Worm (Caenorhabditis elegans) whole organism, L2 larva: Measurements from ENCODE around the gene srd-27.
"Not testable (repeated sequence)": the region's sequence is repeated elsewhere in the genome, so short reads cannot be mapped to it uniquely, and the experiment has no call there.

Source experiments
- C34F6.9 ChIP-seq: fragments of 150-350 bp; optimal IDR thresholded peaks from 2 replicates; lab custom pipeline; 2014; ENCODE audit warnings: missing biosample characterization, missing genetic modification characterization
- Y55F3AM.14 ChIP-seq: fragments of 200-800 bp; sonication (Bioruptor generic); optimal IDR thresholded peaks from 2 replicates; lab custom pipeline; 2018; ENCODE audit warnings: mild to moderate bottlenecking, missing genetic modification characterization, missing compliant biosample characterization
- ZK546.5 ChIP-seq: sonication (generic microtip); optimal IDR thresholded peaks from 2 replicates; lab custom pipeline; 2017; ENCODE audit warnings: missing biosample characterization, missing genetic modification characterization
- aly-2 ChIP-seq: fragments of 150-350 bp; optimal IDR thresholded peaks from 2 replicates; lab custom pipeline; 2014; ENCODE audit warnings: missing biosample characterization, missing genetic modification characterization
- ama-1 ChIP-seq: fragments of 150-350 bp; optimal IDR thresholded peaks from 2 replicates; lab custom pipeline; 2018; ENCODE audit warnings: inconsistent platforms
- blmp-1 ChIP-seq: sonication (generic microtip); optimal IDR thresholded peaks from 2 replicates; lab custom pipeline; 2017; ENCODE audit warnings: missing genetic modification characterization, mild to moderate bottlenecking, missing compliant biosample characterization, antibody characterized with exemption, moderate library complexity; ENCODE audit not compliant: insufficient read depth
- ceh-16 ChIP-seq: fragments of 150-350 bp; optimal IDR thresholded peaks from 2 replicates; lab custom pipeline; 2014; ENCODE audit warnings: missing biosample characterization, missing genetic modification characterization
- ceh-82 ChIP-seq: fragments of 150-350 bp; optimal IDR thresholded peaks from 2 replicates; lab custom pipeline; 2014; ENCODE audit warnings: missing biosample characterization, missing genetic modification characterization
- dmd-4 ChIP-seq: sonication (generic microtip); optimal IDR thresholded peaks from 2 replicates; lab custom pipeline; 2017; ENCODE audit warnings: missing biosample characterization, missing genetic modification characterization
- egl-27 ChIP-seq: sonication (generic microtip); optimal IDR thresholded peaks from 3 replicates; lab custom pipeline; 2017; ENCODE audit warnings: missing biosample characterization, missing genetic modification reagents, missing genetic modification characterization
- elt-1 ChIP-seq: fragments of 150-350 bp; optimal IDR thresholded peaks from 2 replicates; lab custom pipeline; 2014; ENCODE audit warnings: missing biosample characterization, missing genetic modification characterization
- elt-3 ChIP-seq: sonication (generic microtip); optimal IDR thresholded peaks from 2 replicates; lab custom pipeline; 2017; ENCODE audit warnings: missing biosample characterization, missing genetic modification characterization
- fos-1 ChIP-seq: fragments of 150-350 bp; optimal IDR thresholded peaks from 2 replicates; lab custom pipeline; 2014; ENCODE audit warnings: missing biosample characterization, missing genetic modification characterization
- gmeb-1 ChIP-seq: fragments of 150-350 bp; optimal IDR thresholded peaks from 2 replicates; lab custom pipeline; 2014; ENCODE audit warnings: missing biosample characterization, missing genetic modification characterization
- lin-11 ChIP-seq: fragments of 150-350 bp; sonication (generic microtip); optimal IDR thresholded peaks from 2 replicates; lab custom pipeline; 2014; ENCODE audit warnings: missing biosample characterization, missing genetic modification characterization, inconsistent platforms, mixed read lengths
- lin-13 ChIP-seq: fragments of 150-350 bp; optimal IDR thresholded peaks from 2 replicates; lab custom pipeline; 2014; ENCODE audit warnings: missing biosample characterization, missing genetic modification reagents, missing genetic modification characterization
- lin-39 ChIP-seq: fragments of 150-350 bp; optimal IDR thresholded peaks from 2 replicates; lab custom pipeline; 2014; ENCODE audit warnings: missing biosample characterization, missing genetic modification reagents, missing genetic modification characterization
- lsy-2 ChIP-seq, 2 experiments: fragments of 150-350 bp in 1 of 2; sonication (generic microtip) in 1 of 2; optimal IDR thresholded peaks; 2 replicates each; lab custom pipeline; 2014 to 2017; ENCODE audit warnings: missing biosample characterization in 2 of 2, missing genetic modification characterization in 2 of 2
- mab-5 ChIP-seq: fragments of 150-350 bp; optimal IDR thresholded peaks from 2 replicates; lab custom pipeline; 2014; ENCODE audit warnings: missing biosample characterization, missing genetic modification characterization
- mbf-1 ChIP-seq: sonication (generic microtip); optimal IDR thresholded peaks from 2 replicates; lab custom pipeline; 2017; ENCODE audit warnings: missing biosample characterization, missing genetic modification characterization
- mdl-1 ChIP-seq, 2 experiments: fragments of 150-350 bp in 1 of 2; sonication (generic microtip) in 1 of 2; optimal IDR thresholded peaks; 2 replicates each; lab custom pipeline; 2017; ENCODE audit warnings: missing biosample characterization in 2 of 2, missing genetic modification characterization in 2 of 2
- nhr-10 ChIP-seq: sonication (generic microtip); optimal IDR thresholded peaks from 2 replicates; lab custom pipeline; 2017; ENCODE audit warnings: missing biosample characterization, missing genetic modification characterization
- nhr-12 ChIP-seq: fragments of 150-350 bp; optimal IDR thresholded peaks from 2 replicates; lab custom pipeline; 2014; ENCODE audit warnings: missing biosample characterization, missing genetic modification characterization
- nhr-129 ChIP-seq: fragments of 150-350 bp; optimal IDR thresholded peaks from 2 replicates; lab custom pipeline; 2014; ENCODE audit warnings: missing biosample characterization, missing genetic modification characterization
- nhr-21 ChIP-seq: fragments of 150-350 bp; optimal IDR thresholded peaks from 2 replicates; lab custom pipeline; 2014; ENCODE audit warnings: missing biosample characterization, missing genetic modification characterization
- nhr-23 ChIP-seq: fragments of 150-350 bp; optimal IDR thresholded peaks from 2 replicates; lab custom pipeline; 2014; ENCODE audit warnings: missing biosample characterization, missing genetic modification reagents, missing genetic modification characterization
- nhr-25 ChIP-seq: fragments of 150-350 bp; sonication (generic microtip); optimal IDR thresholded peaks from 3 replicates; lab custom pipeline; 2014; ENCODE audit warnings: missing biosample characterization, missing genetic modification characterization
- nhr-6 ChIP-seq: fragments of 150-350 bp; optimal IDR thresholded peaks from 2 replicates; lab custom pipeline; 2014; ENCODE audit warnings: missing biosample characterization, missing genetic modification characterization
- nhr-77 ChIP-seq: fragments of 150-350 bp; optimal IDR thresholded peaks from 2 replicates; lab custom pipeline; 2014; ENCODE audit warnings: missing biosample characterization, missing genetic modification characterization
- peb-1 ChIP-seq: fragments of 150-350 bp; optimal IDR thresholded peaks from 2 replicates; lab custom pipeline; 2014; ENCODE audit warnings: missing biosample characterization, missing genetic modification characterization
- sem-4 ChIP-seq: fragments of 150-350 bp; optimal IDR thresholded peaks from 2 replicates; lab custom pipeline; 2014; ENCODE audit warnings: missing biosample characterization, missing genetic modification reagents, missing genetic modification characterization
- sma-3 ChIP-seq: sonication (generic microtip); optimal IDR thresholded peaks from 2 replicates; lab custom pipeline; 2016; ENCODE audit warnings: missing genetic modification reagents, missing genetic modification characterization, missing compliant biosample characterization
- sma-9 ChIP-seq, 2 experiments: fragments of 150-350 bp in 1 of 2; sonication (generic microtip) in 1 of 2; optimal IDR thresholded peaks; 2 replicates each; lab custom pipeline; 2014 to 2016; ENCODE audit warnings: missing genetic modification characterization in 2 of 2, mild to moderate bottlenecking in 1 of 2, missing biosample characterization in 1 of 2, missing compliant biosample characterization in 1 of 2, missing genetic modification reagents in 1 of 2, moderate library complexity in 1 of 2
- snpc-4 ChIP-seq: fragments of 150-350 bp; optimal IDR thresholded peaks from 2 replicates; lab custom pipeline; 2014; ENCODE audit warnings: missing biosample characterization, missing genetic modification characterization
- unc-39 ChIP-seq: fragments of 150-350 bp; optimal IDR thresholded peaks from 2 replicates; lab custom pipeline; 2014; ENCODE audit warnings: missing biosample characterization, missing genetic modification characterization
- unc-55 ChIP-seq: fragments of 150-350 bp; sonication (generic microtip); optimal IDR thresholded peaks from 3 replicates; lab custom pipeline; 2014; ENCODE audit warnings: missing biosample characterization, missing genetic modification reagents, missing genetic modification characterization
- unc-62 ChIP-seq: fragments of 150-350 bp; optimal IDR thresholded peaks from 2 replicates; lab custom pipeline; 2014; ENCODE audit warnings: missing biosample characterization, missing genetic modification reagents, missing genetic modification characterization
- zag-1 ChIP-seq: fragments of 150-350 bp; optimal IDR thresholded peaks from 2 replicates; lab custom pipeline; 2014; ENCODE audit warnings: missing biosample characterization, missing genetic modification characterization
- ztf-1 ChIP-seq: fragments of 200-800 bp; sonication (Bioruptor generic); conservative IDR thresholded peaks from 2 replicates; pipeline ENCODE4 v1.3.6; 2022; ENCODE audit warnings: missing genetic modification characterization, missing compliant biosample characterization
- ztf-11 ChIP-seq: sonication (generic microtip); optimal IDR thresholded peaks from 2 replicates; lab custom pipeline; 2017; ENCODE audit warnings: missing biosample characterization, missing genetic modification characterization
- ztf-4 ChIP-seq: fragments of 150-350 bp; optimal IDR thresholded peaks from 2 replicates; lab custom pipeline; 2014; ENCODE audit warnings: missing biosample characterization, missing genetic modification characterization

Gene srd-27

ce11 chrV:15803079-15803478 is at the start of gene srd-27:
Gene srd-27, plus strand, starts transcription at chrV:15803379.
- TF ChIP-seq fos-1 (tag; lab: Kevin White, UChicago); ztf-4 (tag; lab: Kevin White, UChicago); ztf-1 (GFP tag; lab: Robert Waterston, UW): not testable (repeated sequence)

ce11 chrV:15754731-15755130 is 48.4 kb upstream of the srd-27 start, which contains the start of gene str-8:
Gene str-8, plus strand, starts transcription at chrV:15755031.
- not testable (repeated sequence) for TF ChIP-seq aly-2; sem-4 (tag; lab: Kevin White, UChicago); ama-1 (lab: Kevin White, UChicago)

DNA sequence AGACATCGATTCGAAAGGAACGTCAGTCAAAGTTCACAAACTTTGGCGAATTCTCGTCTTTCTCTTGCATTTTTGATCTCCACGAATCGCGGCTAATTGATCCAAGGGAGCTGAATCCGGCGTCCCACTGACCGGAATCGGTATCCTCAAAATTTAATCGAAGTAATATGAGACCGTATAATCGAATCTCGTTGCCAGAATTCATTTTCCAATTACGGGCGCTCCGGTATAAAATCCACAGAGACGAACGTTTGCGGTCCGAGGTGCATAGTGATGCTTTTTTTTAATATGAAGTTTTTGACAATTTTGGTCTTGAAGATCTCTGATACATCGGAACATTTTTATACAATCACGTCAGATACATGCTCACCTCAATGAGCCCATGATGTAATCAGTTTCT is 45.5 kb upstream of the srd-27 start:
- no peak for TF ChIP-seq peb-1
- no peak for TF ChIP-seq mbf-1
- no peak for TF ChIP-seq nhr-129 (tag; lab: Kevin White, UChicago)
- no peak for TF ChIP-seq ztf-1 (GFP tag; lab: Robert Waterston, UW)
- TF ChIP-seq nhr-77 (tag; lab: Kevin White, UChicago): no peak

- TF ChIP-seq nhr-6 (tag; lab: Kevin White, UChicago) (no peak), egl-27 (tag; lab: Kevin White, UChicago) (no peak), Y55F3AM.14 (GFP tag; lab: Kevin White, UChicago) (no peak), mbf-1 (no peak), lsy-2 (tag; optimal IDR thresholded peaks at IDR 0.05; lab: Kevin White, UChicago) (no peak), C34F6.9 (no peak), sma-3 (no peak), lin-11 (tag; lab: Kevin White, UChicago) (no peak), ceh-16 (tag; lab: Kevin White, UChicago) (no peak), dmd-4 (tag; lab: Kevin White, UChicago) (no peak), sma-9 (GFP tag; optimal IDR thresholded peaks at IDR 0.05; lab: Kevin White, UChicago) (no peak), sma-9 (tag; optimal IDR thresholded peaks at IDR 0.05; lab: Kevin White, UChicago) (no peak), peb-1 (no peak), nhr-129 (tag; lab: Kevin White, UChicago) (no peak), ama-1 (lab: Kevin White, UChicago) (no peak), nhr-25 (no peak), sem-4 (tag; lab: Kevin White, UChicago) (no peak), ZK546.5 (tag; lab: Kevin White, UChicago) (no peak), zag-1 (no peak)
Observed at ce11 chrV:15758449-15758848, 44.7 kb upstream of the srd-27 start, which contains the start of gene str-9. Gene str-9, plus strand, starts transcription at chrV:15758749.

DNA sequence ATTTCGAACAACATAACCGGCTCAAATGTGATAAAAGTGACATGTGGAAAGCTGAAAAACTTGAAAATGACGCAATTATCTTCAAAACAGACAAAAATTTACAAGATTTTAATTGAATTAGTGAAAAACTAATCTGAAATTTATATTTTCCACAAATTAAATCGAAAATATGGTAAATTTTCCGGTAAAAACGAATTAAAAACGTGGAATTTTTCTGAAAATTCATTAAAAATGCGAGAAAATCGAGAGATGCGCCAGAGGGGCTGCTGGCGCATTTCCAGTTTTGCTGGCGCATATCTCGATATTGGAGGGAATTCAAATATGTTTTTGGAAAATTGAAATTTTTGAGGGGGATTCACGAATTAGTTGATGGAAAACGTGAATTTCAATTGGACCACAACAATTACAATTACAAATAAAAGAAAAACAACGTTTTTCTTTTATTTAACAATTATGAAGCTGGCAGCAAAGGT is 37.0 kb upstream of the srd-27 start, which contains the start of the genes haf-3 and F57A10.2:
Gene haf-3, minus strand, starts transcription at position 51 of the 473 bp plus-strand sequence.
Gene F57A10.2, plus strand, starts transcription at position 454 of the 473 bp plus-strand sequence.
- TF ChIP-seq sma-3 (peak; percentile 92), blmp-1 (tag; lab: Kevin White, UChicago) (peak; percentile 9), nhr-6 (tag; lab: Kevin White, UChicago) (peak; percentile 84), ceh-82 (tag; lab: Kevin White, UChicago) (peak; percentile 78), nhr-12 (no peak), sma-9 (GFP tag; optimal IDR thresholded peaks at IDR 0.05; lab: Kevin White, UChicago) (peak; percentile 95), sma-9 (tag; optimal IDR thresholded peaks at IDR 0.05; lab: Kevin White, UChicago) (no peak), aly-2 (no peak), nhr-129 (tag; lab: Kevin White, UChicago) (peak; percentile 78), ztf-4 (tag; lab: Kevin White, UChicago) (peak; percentile 84), lin-39 (tag; lab: Kevin White, UChicago) (no peak), ztf-11 (no peak), egl-27 (tag; lab: Kevin White, UChicago) (peak; percentile 92), ama-1 (lab: Kevin White, UChicago) (peak; percentile 60), elt-3 (tag; lab: Kevin White, UChicago) (no peak), zag-1 (peak; percentile 67), elt-1 (tag; lab: Kevin White, UChicago) (no peak), unc-55 (GFP tag; lab: Kevin White, UChicago) (peak; percentile 94), nhr-23 (no peak), C34F6.9 (peak; percentile 96), nhr-21 (tag; lab: Kevin White, UChicago) (peak; percentile 87), gmeb-1 (peak; percentile 99), mdl-1 (tag; optimal IDR thresholded peaks at IDR 0.05; lab: Kevin White, UChicago) (peak in 1 of 2 experiments; percentile 19), Y55F3AM.14 (GFP tag; lab: Kevin White, UChicago) (peak; percentile 37), dmd-4 (tag; lab: Kevin White, UChicago) (peak; percentile 41), nhr-10 (tag; lab: Kevin White, UChicago) (peak; percentile 81), unc-62 (GFP tag; lab: Kevin White, UChicago) (peak; percentile 33), mab-5 (tag; lab: Kevin White, UChicago) (peak; percentile 90), nhr-77 (tag; lab: Kevin White, UChicago) (peak; percentile 68), ZK546.5 (tag; lab: Kevin White, UChicago) (no peak), lin-13 (GFP tag; lab: Kevin White, UChicago) (peak; percentile 92), snpc-4 (tag; lab: Kevin White, UChicago) (peak; percentile 87), unc-39 (tag; lab: Kevin White, UChicago) (no peak), lin-11 (tag; lab: Kevin White, UChicago) (peak; percentile 64), ceh-16 (tag; lab: Kevin White, UChicago) (peak; percentile 60), sem-4 (tag; lab: Kevin White, UChicago) (peak; percentile 83)
